Worm (Caenorhabditis elegans): ENCODE measurements around the gene dolk-1.
A peak's percentile ranks its signal among the peaks of the same experiment; 100 is the strongest.

Gene dolk-1

DNA sequence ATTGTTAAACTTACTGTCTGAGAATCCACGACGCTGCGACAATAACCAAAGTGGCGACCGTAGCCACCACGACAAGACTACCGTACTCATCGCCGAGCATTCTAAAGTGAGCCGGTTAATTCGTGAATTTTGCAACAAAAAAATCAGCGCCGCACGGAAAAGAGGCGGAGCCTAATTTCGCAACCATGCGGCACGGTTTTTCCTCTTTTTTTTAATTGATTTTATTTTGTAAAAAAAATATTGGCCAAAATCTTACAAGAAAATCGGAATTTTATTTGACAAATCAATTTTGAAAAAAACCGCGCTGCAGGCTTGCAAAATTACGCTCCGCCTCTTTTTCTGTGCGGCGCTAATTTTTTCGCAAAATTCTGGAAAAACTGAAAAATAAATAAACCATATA lies at the start of gene dolk-1:
Gene dolk-1 (minus strand): TSS at position 101 of the 400 bp plus-strand sequence.
- TF ChIP-seq flt-1 (GFP tag; IDR thresholded peaks at IDR 0.05) (0 out of 2 replicates have a peak, but pooled peaks have one; percentile 38), tab-1 (GFP tag; IDR thresholded peaks at IDR 0.05) (no peak), ztf-29 (GFP tag; IDR thresholded peaks at IDR 0.05) (no peak), klf-2 (GFP tag; conservative IDR thresholded peaks at IDR 0.05) (no peak)

DNA sequence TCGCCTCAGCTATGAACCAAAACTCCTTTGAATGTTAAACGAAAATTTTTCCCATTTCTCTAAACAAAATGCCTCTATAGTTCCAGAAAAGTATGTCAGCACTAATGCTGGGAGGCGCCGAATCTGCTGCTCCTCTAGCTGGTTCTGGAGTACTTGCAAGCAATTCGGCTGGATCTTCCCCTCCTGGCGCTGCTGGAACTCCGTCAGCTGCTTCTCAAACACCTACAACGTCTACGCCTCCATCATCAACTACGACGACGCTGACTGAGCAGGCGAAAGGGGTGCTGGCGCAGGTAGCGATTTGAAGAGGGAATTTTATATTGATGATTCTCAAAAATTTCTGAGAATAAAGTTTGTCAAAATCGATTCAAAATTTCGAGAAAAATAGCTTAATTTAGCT lies 49.0 kb upstream of the dolk-1 start:
- TF ChIP-seq ztf-23 (GFP tag; IDR thresholded peaks at IDR 0.05): no peak

DNA sequence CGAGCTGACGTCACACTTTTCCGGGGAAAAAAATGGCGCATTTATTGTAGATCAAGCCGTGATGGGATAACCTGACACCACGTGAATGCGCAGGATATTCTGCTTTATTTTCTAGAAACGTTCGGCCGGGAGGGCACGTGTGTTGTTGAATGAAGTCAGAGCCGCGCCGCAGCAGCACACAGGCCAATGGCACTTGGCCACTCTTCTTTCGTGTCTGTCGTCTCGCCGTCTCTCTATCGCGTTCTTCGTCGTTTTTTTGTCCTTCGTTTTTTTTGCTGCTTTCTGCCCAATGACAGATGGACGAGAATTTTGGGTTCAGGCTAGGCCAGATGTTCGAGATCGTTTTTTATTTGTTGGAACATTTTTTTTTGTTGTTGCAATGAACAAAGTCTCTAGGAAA lies 48.1 kb upstream of the dolk-1 start:
- TF ChIP-seq ztf-23 (GFP tag; IDR thresholded peaks at IDR 0.05): no peak
- TF ChIP-seq flt-1 (GFP tag; IDR thresholded peaks at IDR 0.05): no peak
- no peak for TF ChIP-seq ztf-29 (GFP tag; IDR thresholded peaks at IDR 0.05)
- TF ChIP-seq klf-2 (GFP tag; conservative IDR thresholded peaks at IDR 0.05): no peak
- no peak for TF ChIP-seq T22C8.4 (GFP tag; IDR thresholded peaks at IDR 0.05)
- TF ChIP-seq tab-1 (GFP tag; IDR thresholded peaks at IDR 0.05): no peak
- no peak for TF ChIP-seq med-1 (GFP tag; optimal IDR thresholded peaks at IDR 0.05; ENCODE audit: insufficient read depth)
- no peak for TF ChIP-seq cog-1 (tag; optimal IDR thresholded peaks at IDR 0.05)
- TF ChIP-seq ref-1 (GFP tag; conservative IDR thresholded peaks at IDR 0.05): no peak

DNA sequence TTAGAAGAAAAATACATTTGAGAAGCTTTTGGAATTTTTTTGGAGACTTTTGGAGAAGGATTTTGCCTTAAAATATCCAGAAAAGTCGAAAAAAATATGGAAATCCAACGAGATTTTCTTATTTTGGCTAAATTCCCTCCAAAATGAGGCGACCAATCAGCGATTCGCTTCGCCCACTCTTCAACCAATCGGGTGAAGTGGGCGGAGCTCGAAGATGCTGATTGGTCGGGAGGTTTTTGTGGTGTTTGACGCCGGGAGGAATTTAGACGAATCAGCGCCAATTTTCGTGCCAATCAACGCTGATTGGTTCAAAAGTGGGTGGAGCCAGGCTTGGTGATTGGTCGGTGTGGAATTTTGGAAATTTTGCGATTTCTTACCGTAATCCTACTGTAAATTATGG lies 47.3 kb upstream of the dolk-1 start:
- TF ChIP-seq tab-1 (GFP tag; IDR thresholded peaks at IDR 0.05) (no peak), ztf-23 (GFP tag; IDR thresholded peaks at IDR 0.05) (no peak), T22C8.4 (GFP tag; IDR thresholded peaks at IDR 0.05) (no peak), cog-1 (tag; optimal IDR thresholded peaks at IDR 0.05) (no peak), med-1 (GFP tag; optimal IDR thresholded peaks at IDR 0.05; ENCODE audit: insufficient read depth) (no peak), ztf-29 (GFP tag; IDR thresholded peaks at IDR 0.05) (no peak), flt-1 (GFP tag; IDR thresholded peaks at IDR 0.05) (no peak), ref-1 (GFP tag; conservative IDR thresholded peaks at IDR 0.05) (no peak), klf-2 (GFP tag; conservative IDR thresholded peaks at IDR 0.05) (no peak)

DNA sequence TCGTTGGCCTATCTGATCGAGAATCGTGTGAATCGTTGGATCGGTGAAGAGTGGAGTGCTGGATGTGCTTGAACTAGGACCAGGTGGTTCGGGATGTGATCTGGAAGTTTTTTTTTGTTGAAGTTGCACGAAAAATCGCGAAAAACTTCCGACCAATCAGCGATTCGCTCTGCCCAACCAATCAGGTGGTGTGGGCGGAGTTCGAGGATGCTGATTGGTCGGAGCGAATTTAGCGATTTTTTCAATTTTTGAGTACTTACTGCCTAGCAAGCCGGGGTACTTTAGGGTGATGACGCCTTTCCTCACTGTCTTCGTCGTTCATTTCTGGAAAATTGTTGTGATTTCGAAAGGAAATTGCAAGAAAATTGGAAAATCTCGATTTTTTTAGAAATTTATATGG lies 45.3 kb upstream of the dolk-1 start, which contains the start of gene Y56A3A.30:
Gene Y56A3A.30 (minus strand): TSS at position 324 of the 400 bp plus-strand sequence.
- TF ChIP-seq T22C8.4 (GFP tag; IDR thresholded peaks at IDR 0.05) (no peak), ztf-23 (GFP tag; IDR thresholded peaks at IDR 0.05) (no peak), flt-1 (GFP tag; IDR thresholded peaks at IDR 0.05) (no peak), klf-2 (GFP tag; conservative IDR thresholded peaks at IDR 0.05) (no peak), cog-1 (tag; optimal IDR thresholded peaks at IDR 0.05) (no peak), tab-1 (GFP tag; IDR thresholded peaks at IDR 0.05) (no peak), ztf-29 (GFP tag; IDR thresholded peaks at IDR 0.05) (no peak), med-1 (GFP tag; optimal IDR thresholded peaks at IDR 0.05; ENCODE audit: insufficient read depth) (no peak), ref-1 (GFP tag; conservative IDR thresholded peaks at IDR 0.05) (no peak)

DNA sequence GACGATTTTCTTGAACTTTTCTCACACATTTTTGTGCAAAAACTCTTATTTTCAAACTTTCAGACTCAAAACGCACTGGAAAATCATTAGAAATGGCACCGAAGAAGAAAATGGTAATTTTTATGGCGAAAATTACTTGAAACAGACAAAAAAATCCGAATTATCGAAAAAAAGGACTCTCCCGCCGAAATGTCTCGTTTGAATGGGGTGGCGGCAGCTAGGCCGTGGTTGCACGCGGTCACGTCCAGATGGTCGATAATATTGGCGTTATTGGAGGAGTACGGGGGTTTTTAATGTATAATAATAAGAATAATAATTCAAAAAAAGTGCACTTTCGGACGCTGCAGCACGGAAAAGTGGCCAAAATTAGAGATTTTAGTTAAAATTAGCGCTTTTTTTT lies 41.0 kb upstream of the dolk-1 start, which contains the start of gene Y56A3A.31:
Gene Y56A3A.31 (plus strand): TSS at position 64 of the 400 bp plus-strand sequence.
- TF ChIP-seq klf-2 (GFP tag; conservative IDR thresholded peaks at IDR 0.05) (no peak), med-1 (GFP tag; optimal IDR thresholded peaks at IDR 0.05; ENCODE audit: insufficient read depth) (no peak), flt-1 (GFP tag; IDR thresholded peaks at IDR 0.05) (no peak), ztf-29 (GFP tag; IDR thresholded peaks at IDR 0.05) (no peak), T22C8.4 (GFP tag; IDR thresholded peaks at IDR 0.05) (no peak)

DNA sequence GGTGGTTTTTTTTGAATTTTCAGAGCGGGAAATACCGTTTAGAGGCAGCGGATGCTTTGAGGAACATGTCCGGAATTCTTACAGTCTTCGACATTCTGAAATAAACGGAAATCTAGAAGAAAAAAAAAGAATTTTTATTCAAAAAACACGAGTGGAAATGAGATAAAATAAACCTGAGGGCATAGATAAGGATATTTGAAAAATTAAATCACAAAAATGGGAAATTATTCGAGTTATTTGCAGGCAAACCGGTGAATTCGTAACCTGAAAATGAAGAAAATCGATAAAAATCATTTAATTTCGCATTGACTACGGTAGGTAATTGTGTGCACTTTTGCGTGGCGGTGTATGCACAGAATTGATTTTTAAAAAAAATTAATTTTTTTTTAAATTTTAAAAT lies 40.6 kb upstream of the dolk-1 start, which contains the start of gene ung-1:
Gene ung-1 (minus strand): TSS at position 101 of the 400 bp plus-strand sequence.
- TF ChIP-seq T22C8.4 (GFP tag; IDR thresholded peaks at IDR 0.05) (no peak), flt-1 (GFP tag; IDR thresholded peaks at IDR 0.05) (no peak), klf-2 (GFP tag; conservative IDR thresholded peaks at IDR 0.05) (no peak), med-1 (GFP tag; optimal IDR thresholded peaks at IDR 0.05; ENCODE audit: insufficient read depth) (no peak), cog-1 (tag; optimal IDR thresholded peaks at IDR 0.05) (no peak), ztf-23 (GFP tag; IDR thresholded peaks at IDR 0.05) (no peak), tab-1 (GFP tag; IDR thresholded peaks at IDR 0.05) (no peak), ref-1 (GFP tag; conservative IDR thresholded peaks at IDR 0.05) (no peak), ztf-29 (GFP tag; IDR thresholded peaks at IDR 0.05) (no peak)

DNA sequence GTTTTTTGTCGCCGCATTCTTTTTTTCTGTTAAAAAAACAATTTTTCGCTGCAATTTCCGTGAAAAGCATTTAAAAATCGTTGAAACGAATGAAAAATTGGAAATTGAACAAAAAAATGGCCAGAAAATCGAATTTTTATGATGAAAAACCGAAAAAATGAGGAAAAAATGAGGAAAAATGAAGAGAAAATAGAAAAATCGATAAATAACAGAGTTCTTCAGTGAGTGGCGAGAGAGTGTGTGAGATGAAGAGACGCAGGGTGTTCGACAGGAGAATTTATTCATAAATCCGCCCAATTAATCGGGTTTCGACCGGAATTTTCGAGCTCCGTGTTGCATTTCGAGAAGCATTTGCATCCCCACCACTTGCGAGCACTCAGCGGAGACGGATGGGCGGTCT lies 37.9 kb upstream of the dolk-1 start, which contains the start of gene Y56A3A.28:
Gene Y56A3A.28 (minus strand): TSS at position 33 of the 400 bp plus-strand sequence.
- 0 out of 2 replicates have a peak, but pooled peaks have one; percentile 36 for TF ChIP-seq T22C8.4 (GFP tag; IDR thresholded peaks at IDR 0.05)
- no peak for TF ChIP-seq ref-1 (GFP tag; conservative IDR thresholded peaks at IDR 0.05)

DNA sequence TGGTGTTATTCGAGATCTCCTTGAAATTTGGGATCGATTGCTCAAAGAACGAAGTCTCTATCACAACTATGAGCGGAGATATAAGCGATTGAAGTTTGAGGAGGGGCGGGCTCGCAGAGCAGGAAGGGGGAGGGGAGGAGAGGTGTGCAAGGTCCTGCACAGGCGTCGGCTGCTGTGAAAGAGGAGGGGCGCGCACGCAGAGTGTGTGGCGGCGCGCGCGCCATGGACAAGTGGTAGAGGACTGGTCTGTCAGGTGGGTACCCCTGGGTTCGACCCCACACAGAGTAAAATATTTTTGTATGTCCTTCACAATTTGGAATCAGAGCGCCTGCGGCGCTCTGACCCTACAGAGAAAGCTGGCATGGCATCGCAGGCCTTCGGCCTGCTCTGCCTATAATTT lies 33.6 kb upstream of the dolk-1 start:
- TF ChIP-seq klf-2 (GFP tag; conservative IDR thresholded peaks at IDR 0.05): 0 out of 2 replicates have a peak, but pooled peaks have one; percentile 28

DNA sequence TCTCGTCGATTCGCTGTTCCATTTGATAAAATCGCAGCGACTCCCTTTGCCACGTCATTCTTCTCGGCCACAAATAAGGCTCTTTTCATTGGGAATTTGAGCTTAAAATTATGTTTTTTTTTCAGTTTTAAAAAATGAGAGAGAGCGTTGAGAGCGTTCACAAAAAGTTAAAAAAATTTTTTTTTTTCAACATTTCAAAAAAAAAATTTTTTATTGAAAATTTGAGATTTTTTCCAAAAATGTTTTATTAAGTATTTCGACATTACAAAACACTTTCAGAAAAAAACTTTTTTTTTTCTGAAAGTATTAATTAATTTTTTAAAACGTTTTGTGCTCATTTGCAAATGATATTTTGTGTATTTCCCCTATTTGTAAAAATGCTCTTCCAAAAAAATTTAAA lies 26.6 kb upstream of the dolk-1 start, which contains the start of gene top-3:
Gene top-3 (minus strand): TSS at position 101 of the 400 bp plus-strand sequence.
- TF ChIP-seq flt-1 (GFP tag; IDR thresholded peaks at IDR 0.05) (no peak), T22C8.4 (GFP tag; IDR thresholded peaks at IDR 0.05) (no peak), klf-2 (GFP tag; conservative IDR thresholded peaks at IDR 0.05) (no peak), cog-1 (tag; optimal IDR thresholded peaks at IDR 0.05) (no peak), ztf-29 (GFP tag; IDR thresholded peaks at IDR 0.05) (no peak), med-1 (GFP tag; optimal IDR thresholded peaks at IDR 0.05; ENCODE audit: insufficient read depth) (no peak), tab-1 (GFP tag; IDR thresholded peaks at IDR 0.05) (no peak), ztf-23 (GFP tag; IDR thresholded peaks at IDR 0.05) (no peak), ref-1 (GFP tag; conservative IDR thresholded peaks at IDR 0.05) (no peak)

DNA sequence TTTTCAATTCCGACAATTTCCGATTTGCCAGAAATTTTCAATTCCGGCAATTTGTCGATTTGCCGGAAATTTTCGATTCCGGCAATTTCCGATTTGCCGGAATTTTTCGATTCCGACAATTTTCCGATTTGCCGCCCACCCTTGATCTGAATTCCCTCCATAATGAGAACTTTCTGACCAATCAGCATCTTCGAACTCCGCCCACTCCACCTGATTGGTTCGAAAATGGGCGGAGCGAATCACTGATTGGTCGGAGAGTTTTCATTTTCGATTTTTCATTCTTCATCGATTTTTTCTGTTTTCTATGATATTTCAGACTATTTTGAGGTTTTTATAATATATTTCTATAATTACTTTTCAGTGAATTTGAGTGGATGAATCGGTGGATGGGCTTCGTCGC lies 20.7 kb upstream of the dolk-1 start:
- TF ChIP-seq ref-1 (GFP tag; conservative IDR thresholded peaks at IDR 0.05): no peak
- no peak for TF ChIP-seq med-1 (GFP tag; optimal IDR thresholded peaks at IDR 0.05; ENCODE audit: insufficient read depth)
- no peak for TF ChIP-seq ztf-23 (GFP tag; IDR thresholded peaks at IDR 0.05)
- no peak for TF ChIP-seq ztf-29 (GFP tag; IDR thresholded peaks at IDR 0.05)
- no peak for TF ChIP-seq klf-2 (GFP tag; conservative IDR thresholded peaks at IDR 0.05)
- TF ChIP-seq cog-1 (tag; optimal IDR thresholded peaks at IDR 0.05): no peak
- TF ChIP-seq T22C8.4 (GFP tag; IDR thresholded peaks at IDR 0.05): no peak
- TF ChIP-seq tab-1 (GFP tag; IDR thresholded peaks at IDR 0.05): no peak
- no peak for TF ChIP-seq flt-1 (GFP tag; IDR thresholded peaks at IDR 0.05)
